Worm (Caenorhabditis elegans) whole organism, late embryonic: Measurements from ENCODE around the gene mog-5.

Source experiments
- C08G9.2 ChIP-seq: sonication (generic microtip); optimal IDR thresholded peaks from 2 replicates; lab custom pipeline; 2016; ENCODE audit warnings: mild to moderate bottlenecking, missing genetic modification characterization, moderate library complexity, missing compliant biosample characterization
- F13H6.1 ChIP-seq: sonication (generic microtip); optimal IDR thresholded peaks from 2 replicates; lab custom pipeline; 2016; ENCODE audit warnings: missing genetic modification characterization, missing compliant biosample characterization
- T23F11.4 ChIP-seq: fragments of 200-800 bp; sonication (Bioruptor generic); optimal IDR thresholded peaks from 2 replicates; lab custom pipeline; 2018; ENCODE audit warnings: mild to moderate bottlenecking, missing genetic modification characterization, missing compliant biosample characterization
- ahr-1 ChIP-seq: sonication (generic microtip); optimal IDR thresholded peaks from 2 replicates; lab custom pipeline; 2016; ENCODE audit warnings: missing genetic modification characterization, missing compliant biosample characterization
- ceh-30 ChIP-seq: fragments of 150-350 bp; optimal IDR thresholded peaks from 2 replicates; lab custom pipeline; 2014; ENCODE audit warnings: missing biosample characterization, missing genetic modification characterization
- ceh-6 ChIP-seq: fragments of 200-800 bp; sonication (Bioruptor generic); optimal IDR thresholded peaks from 2 replicates; lab custom pipeline; 2018; ENCODE audit warnings: mild to moderate bottlenecking, missing genetic modification characterization, missing compliant biosample characterization
- dmd-4 ChIP-seq: sonication (generic microtip); optimal IDR thresholded peaks from 2 replicates; lab custom pipeline; 2016; ENCODE audit warnings: borderline replicate concordance, missing genetic modification characterization, missing compliant biosample characterization
- fkh-6 ChIP-seq: sonication (generic microtip); optimal IDR thresholded peaks from 2 replicates; lab custom pipeline; 2016; ENCODE audit warnings: missing genetic modification characterization, missing compliant biosample characterization
- hlh-30 ChIP-seq: sonication (generic microtip); optimal IDR thresholded peaks from 2 replicates; lab custom pipeline; 2017; ENCODE audit warnings: antibody characterized with exemption, missing genetic modification characterization, missing compliant biosample characterization; ENCODE audit not compliant: insufficient read depth
- nhr-11 ChIP-seq: fragments of 150-350 bp; optimal IDR thresholded peaks from 2 replicates; lab custom pipeline; 2014; ENCODE audit warnings: missing biosample characterization, missing genetic modification characterization
- nhr-232 ChIP-seq: sonication (generic microtip); optimal IDR thresholded peaks from 2 replicates; lab custom pipeline; 2016; ENCODE audit warnings: missing genetic modification characterization, missing compliant biosample characterization
- pax-1 ChIP-seq: fragments of 150-350 bp; optimal IDR thresholded peaks from 2 replicates; lab custom pipeline; 2014; ENCODE audit warnings: missing biosample characterization, missing genetic modification characterization
- ref-2 ChIP-seq: sonication (generic microtip); optimal IDR thresholded peaks from 2 replicates; lab custom pipeline; 2016; ENCODE audit warnings: missing genetic modification characterization, missing compliant biosample characterization
- sox-2 ChIP-seq: fragments of 200-800 bp; sonication (Bioruptor generic); IDR thresholded peaks from 2 replicates; pipeline ENCODE4 v1.3.6; 2022; ENCODE audit warnings: missing genetic modification reagents, missing genetic modification characterization, missing compliant biosample characterization

DNA sequence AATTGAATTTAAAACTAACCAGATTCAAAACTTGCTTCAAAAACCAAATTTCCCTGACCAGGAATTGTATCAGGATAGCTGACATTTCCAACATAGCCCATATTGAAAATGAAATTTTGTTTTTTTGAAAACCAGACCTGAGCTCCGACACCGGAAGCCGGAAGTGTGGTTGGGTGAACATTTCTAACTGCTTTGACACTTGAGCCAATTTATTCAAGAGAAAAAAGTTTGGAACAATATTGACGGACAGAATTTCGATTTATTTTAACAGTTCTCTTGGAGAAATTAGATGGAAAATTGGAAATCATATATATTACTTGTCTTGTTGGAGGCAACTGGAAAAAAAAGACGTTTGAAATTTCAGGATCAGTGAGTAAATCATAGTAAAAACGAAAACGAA, 12.1 kb upstream of the mog-5 start, which contains the start of gene ccpp-6:
- no peak for TF ChIP-seq pax-1 (tag; lab: Kevin White, UChicago)
- TF ChIP-seq dmd-4 (tag; lab: Kevin White, UChicago) = no peak
- TF ChIP-seq ceh-6 (GFP tag; lab: Kevin White, UChicago) = no peak
- TF ChIP-seq nhr-232 (tag; lab: Kevin White, UChicago) = no peak
- TF ChIP-seq C08G9.2 = no peak
- no peak for TF ChIP-seq ahr-1 (tag; lab: Kevin White, UChicago)
- TF ChIP-seq sox-2 (GFP tag; lab: Robert Waterston, UW) = no peak
- no peak for TF ChIP-seq T23F11.4
- no peak for TF ChIP-seq F13H6.1 (tag; lab: Kevin White, UChicago)
- TF ChIP-seq hlh-30 (tag; lab: Kevin White, UChicago) = no peak
- no peak for TF ChIP-seq ref-2 (tag; lab: Kevin White, UChicago)
- no peak for TF ChIP-seq ceh-30 (tag; lab: Kevin White, UChicago)
- no peak for TF ChIP-seq nhr-11 (tag; lab: Kevin White, UChicago)
- no peak for TF ChIP-seq fkh-6
